Fruit fly (Drosophila melanogaster) whole organism, embryonic: Measurements from ENCODE around the gene CG31960.
A peak's percentile ranks its signal among the peaks of the same experiment; 100 is the strongest.

ENCODE experiments used
- Adf1 ChIP-seq: fragments of 200-800 bp; sonication (Bioruptor generic); IDR thresholded peaks from 2 replicates; pipeline ENCODE4 v1.3.6; 2022; ENCODE audit warnings: missing biosample characterization, missing genetic modification characterization
- Atf3 ChIP-seq: fragments of 200-800 bp; sonication (Bioruptor generic); optimal IDR thresholded peaks from 3 replicates; lab custom pipeline; 2016; ENCODE audit warnings: missing biosample characterization, missing genetic modification characterization
- Atf6 ChIP-seq: fragments of 200-800 bp; sonication (Bioruptor generic); IDR thresholded peaks from 2 replicates; pipeline ENCODE4 v1.3.6; 2022; ENCODE audit warnings: missing biosample characterization, missing genetic modification characterization
- B-H1 ChIP-seq: fragments of 200-800 bp; sonication (Bioruptor generic); IDR thresholded peaks from 3 replicates; pipeline ENCODE4 v1.3.6; 2022; ENCODE audit warnings: missing biosample characterization, missing genetic modification characterization
- Bgb ChIP-seq: fragments of 200-800 bp; sonication (Bioruptor generic); IDR thresholded peaks from 2 replicates; pipeline ENCODE4 v1.3.6; 2022; ENCODE audit warnings: missing biosample characterization, missing genetic modification characterization; ENCODE audit not compliant: partially characterized antibody
- CG15269 ChIP-seq: fragments of 200-800 bp; sonication (Bioruptor generic); optimal IDR thresholded peaks from 2 replicates; lab custom pipeline; 2018; ENCODE audit warnings: missing biosample characterization, mild to moderate bottlenecking, missing genetic modification characterization, moderate library complexity
- CG17186 ChIP-seq: fragments of 200-800 bp; sonication (Bioruptor generic); optimal IDR thresholded peaks from 3 replicates; lab custom pipeline; 2017; ENCODE audit warnings: missing biosample characterization, missing genetic modification reagents, missing genetic modification characterization
- CG17328 ChIP-seq: fragments of 200-800 bp; sonication (Bioruptor generic); IDR thresholded peaks from 2 replicates; pipeline ENCODE4 v1.3.6; 2022; ENCODE audit warnings: missing biosample characterization, missing genetic modification characterization
- CG17361 ChIP-seq: fragments of 200-800 bp; sonication (Bioruptor generic); IDR thresholded peaks from 3 replicates; pipeline ENCODE4 v1.3.6; 2022; ENCODE audit warnings: missing biosample characterization, missing genetic modification characterization
- CG30431 ChIP-seq: fragments of 200-800 bp; sonication (Bioruptor generic); optimal IDR thresholded peaks from 2 replicates; lab custom pipeline; 2017; ENCODE audit warnings: missing biosample characterization, missing genetic modification characterization
- CG4404 ChIP-seq: fragments of 200-800 bp; sonication (Bioruptor generic); IDR thresholded peaks from 2 replicates; pipeline ENCODE4 v1.3.6; 2022; ENCODE audit warnings: missing biosample characterization, missing genetic modification characterization
- CG5245 ChIP-seq: fragments of 200-800 bp; sonication (Bioruptor generic); optimal IDR thresholded peaks from 3 replicates; lab custom pipeline; 2016; ENCODE audit warnings: missing biosample characterization, missing genetic modification characterization
- CG7357 ChIP-seq: fragments of 200-800 bp; sonication (Bioruptor generic); IDR thresholded peaks from 3 replicates; pipeline ENCODE4 v1.3.6; 2022; ENCODE audit warnings: missing biosample characterization, missing genetic modification characterization
- CG8290 ChIP-seq, 3 experiments: fragments of 200-800 bp; sonication (Bioruptor generic); optimal IDR thresholded peaks; 2 replicates each; lab custom pipeline; 2016 to 2019; ENCODE audit warnings: missing biosample characterization in 3 of 3, missing genetic modification characterization in 3 of 3, mild to moderate bottlenecking in 2 of 3, moderate library complexity in 1 of 3
- CG8388 ChIP-seq: fragments of 200-800 bp; sonication (Bioruptor generic); optimal IDR thresholded peaks from 2 replicates; lab custom pipeline; 2019; ENCODE audit warnings: missing biosample characterization, mild to moderate bottlenecking, missing genetic modification characterization, moderate library complexity
- CHES-1-like ChIP-seq: fragments of 200-800 bp; sonication (Bioruptor generic); optimal IDR thresholded peaks from 2 replicates; lab custom pipeline; 2016; ENCODE audit warnings: missing biosample characterization, missing genetic modification characterization
- Chrac-16 ChIP-seq: fragments of 200-800 bp; sonication (Bioruptor generic); optimal IDR thresholded peaks from 3 replicates; lab custom pipeline; 2016; ENCODE audit warnings: missing biosample characterization, missing genetic modification characterization
- CrebB ChIP-seq: fragments of 200-800 bp; sonication (Bioruptor generic); optimal IDR thresholded peaks from 3 replicates; lab custom pipeline; 2018; ENCODE audit warnings: missing biosample characterization, mild to moderate bottlenecking, missing genetic modification characterization
- Dad ChIP-seq: fragments of 200-800 bp; sonication (Bioruptor generic); optimal IDR thresholded peaks from 3 replicates; lab custom pipeline; 2016; ENCODE audit warnings: missing biosample characterization, missing genetic modification characterization
- Dp ChIP-seq: fragments of 200-800 bp; sonication (Bioruptor generic); optimal IDR thresholded peaks from 2 replicates; lab custom pipeline; 2018; ENCODE audit warnings: missing biosample characterization, mild to moderate bottlenecking, missing genetic modification characterization, moderate library complexity
- Ets97D ChIP-seq: fragments of 200-800 bp; sonication (Bioruptor generic); optimal IDR thresholded peaks from 3 replicates; lab custom pipeline; 2016; ENCODE audit warnings: missing biosample characterization, missing genetic modification characterization
- Hr3 ChIP-seq: fragments of 200-800 bp; sonication (Bioruptor generic); optimal IDR thresholded peaks from 3 replicates; lab custom pipeline; 2016; ENCODE audit warnings: missing biosample characterization, missing genetic modification characterization
- Hr39 ChIP-seq: fragments of >200 bp; optimal IDR thresholded peaks from 2 replicates; lab custom pipeline; 2017
- Kr ChIP-seq: fragments of 200-800 bp; sonication (Bioruptor generic); optimal IDR thresholded peaks from 2 replicates; lab custom pipeline; 2017; ENCODE audit warnings: missing biosample characterization, mild to moderate bottlenecking, missing genetic modification characterization
- Mad ChIP-seq: fragments of 200-800 bp; sonication (Bioruptor generic); optimal IDR thresholded peaks from 2 replicates; lab custom pipeline; 2016; ENCODE audit warnings: missing biosample characterization, missing genetic modification characterization
- Max ChIP-seq: fragments of 200-800 bp; sonication (Bioruptor generic); optimal IDR thresholded peaks from 2 replicates; lab custom pipeline; 2016; ENCODE audit warnings: missing biosample characterization, mild to moderate bottlenecking, missing genetic modification characterization
- Med ChIP-seq: fragments of 200-800 bp; sonication (Bioruptor generic); peaks from one replicate; lab custom pipeline; 2016; ENCODE audit warnings: missing biosample characterization, missing genetic modification characterization, mild to moderate bottlenecking, inconsistent platforms, moderate library complexity
- NFAT ChIP-seq: fragments of 200-800 bp; sonication (Bioruptor generic); IDR thresholded peaks from 2 replicates; pipeline ENCODE4 v1.3.6; 2022; ENCODE audit warnings: missing biosample characterization, missing genetic modification characterization
- Vsx1 ChIP-seq: fragments of 200-800 bp; sonication (Bioruptor generic); optimal IDR thresholded peaks from 2 replicates; lab custom pipeline; 2017; ENCODE audit warnings: missing biosample characterization, mild to moderate bottlenecking, missing genetic modification characterization, missing genetic modification reagents
- ac ChIP-seq: fragments of 200-800 bp; sonication (Bioruptor generic); optimal IDR thresholded peaks from 3 replicates; lab custom pipeline; 2017; ENCODE audit warnings: missing biosample characterization, mild to moderate bottlenecking, missing genetic modification characterization
- az2 ChIP-seq: fragments of 200-800 bp; sonication (Bioruptor generic); optimal IDR thresholded peaks from 3 replicates; lab custom pipeline; 2016; ENCODE audit warnings: missing biosample characterization, missing genetic modification characterization
- bab2 ChIP-seq: fragments of 200-800 bp; sonication (Bioruptor generic); optimal IDR thresholded peaks from 2 replicates; lab custom pipeline; 2016; ENCODE audit warnings: missing biosample characterization, missing genetic modification characterization
- btn ChIP-seq: fragments of 200-800 bp; sonication (Bioruptor generic); optimal IDR thresholded peaks from 2 replicates; lab custom pipeline; 2016; ENCODE audit warnings: missing biosample characterization, missing genetic modification characterization
- dm ChIP-seq: fragments of 200-800 bp; sonication (Bioruptor generic); optimal IDR thresholded peaks from 3 replicates; lab custom pipeline; 2016; ENCODE audit warnings: missing biosample characterization, missing genetic modification characterization
- dmrt99B ChIP-seq: fragments of 200-800 bp; sonication (Bioruptor generic); optimal IDR thresholded peaks from 2 replicates; lab custom pipeline; 2018; ENCODE audit warnings: missing biosample characterization, mild to moderate bottlenecking, missing genetic modification characterization, moderate library complexity
- eve ChIP-seq, 2 experiments: fragments of >200 bp; optimal IDR thresholded peaks; 2 replicates each; lab custom pipeline; 2017; ENCODE audit warnings: missing biosample characterization in 2 of 2, missing genetic modification characterization in 2 of 2
- ewg ChIP-seq: fragments of 200-800 bp; sonication (Bioruptor generic); optimal IDR thresholded peaks from 3 replicates; lab custom pipeline; 2017; ENCODE audit warnings: mild to moderate bottlenecking, missing biosample characterization, missing genetic modification reagents, missing genetic modification characterization
- gcm ChIP-seq: fragments of 200-800 bp; sonication (Bioruptor generic); optimal IDR thresholded peaks from 2 replicates; lab custom pipeline; 2019; ENCODE audit warnings: missing biosample characterization, mild to moderate bottlenecking, missing genetic modification characterization, moderate library complexity
- hb ChIP-seq: fragments of 200-800 bp; sonication (Bioruptor generic); IDR thresholded peaks from 3 replicates; pipeline ENCODE4 v1.3.6; 2022; ENCODE audit warnings: missing biosample characterization, missing genetic modification characterization; ENCODE audit not compliant: partially characterized antibody
- hth ChIP-seq: fragments of >200 bp; optimal IDR thresholded peaks from 2 replicates; lab custom pipeline; 2017; ENCODE audit warnings: inconsistent platforms
- knrl ChIP-seq: fragments of 200-800 bp; sonication (Bioruptor generic); IDR thresholded peaks from 3 replicates; pipeline ENCODE4 v1.3.6; 2022; ENCODE audit warnings: missing biosample characterization, missing genetic modification characterization; ENCODE audit not compliant: partially characterized antibody
- lov ChIP-seq, 2 experiments: fragments of 200-800 bp in 1 of 2; fragments of >200 bp in 1 of 2; sonication (Bioruptor generic) in 1 of 2; IDR thresholded peaks in 1 of 2; optimal IDR thresholded peaks in 1 of 2; 2 replicates in 1 of 2; 3 replicates in 1 of 2; pipeline versions ENCODE4 v1.3.6 to Lab custom; 2017 to 2022; ENCODE audit warnings: missing biosample characterization in 1 of 2, missing genetic modification characterization in 1 of 2
- org-1 ChIP-seq: fragments of 200-800 bp; sonication (Bioruptor generic); optimal IDR thresholded peaks from 2 replicates; lab custom pipeline; 2017; ENCODE audit warnings: missing biosample characterization, missing genetic modification characterization
- pros ChIP-seq: fragments of 200-800 bp; sonication (Bioruptor generic); optimal IDR thresholded peaks from 3 replicates; lab custom pipeline; 2019; ENCODE audit warnings: missing biosample characterization, mild to moderate bottlenecking, missing genetic modification characterization, moderate library complexity
- sim ChIP-seq: fragments of 200-800 bp; sonication (Bioruptor generic); IDR thresholded peaks from 2 replicates; pipeline ENCODE4 v1.3.6; 2022; ENCODE audit warnings: missing biosample characterization, missing genetic modification characterization
- sr ChIP-seq: fragments of 200-800 bp; sonication (Bioruptor generic); IDR thresholded peaks from 3 replicates; pipeline ENCODE4 v1.3.6; 2022; ENCODE audit warnings: missing biosample characterization, missing genetic modification characterization
- tin ChIP-seq: fragments of 200-800 bp; sonication (Bioruptor generic); optimal IDR thresholded peaks from 3 replicates; lab custom pipeline; 2016; ENCODE audit warnings: missing biosample characterization, missing genetic modification characterization
- vnd ChIP-seq: fragments of 200-800 bp; sonication (Bioruptor generic); IDR thresholded peaks from 3 replicates; pipeline ENCODE4 v1.3.6; 2022; ENCODE audit warnings: missing biosample characterization, missing genetic modification characterization; ENCODE audit not compliant: partially characterized antibody
- zen ChIP-seq: fragments of 200-800 bp; sonication (Bioruptor generic); optimal IDR thresholded peaks from 3 replicates; lab custom pipeline; 2018; ENCODE audit warnings: missing biosample characterization, mild to moderate bottlenecking, missing genetic modification characterization, moderate library complexity

CG31960 gene

dm6 chr2L:3827406-3828133 is 42.8 kb downstream of the CG31960 start (continued):
- TF ChIP-seq CHES-1-like (GFP tag; lab: Kevin White, UChicago) (peak; percentile 46), vnd (GFP tag; lab: Robert Waterston, UW) (no peak), Chrac-16 (GFP tag; lab: Kevin White, UChicago) (peak; percentile 78), Vsx1 (GFP tag; lab: Kevin White, UChicago) (peak; percentile 53), org-1 (peak; percentile 45), Hr39 (lab: Kevin White, UChicago) (no peak), lov (optimal IDR thresholded peaks at IDR 0.05; lab: Kevin White, UChicago) (no peak), lov (GFP tag; IDR thresholded peaks at IDR 0.05; lab: Robert Waterston, UW) (no peak), Mad (GFP tag; lab: Kevin White, UChicago) (peak; percentile 27), pros (GFP tag; lab: Kevin White, UChicago) (peak; percentile 97), Hr3 (GFP tag; lab: Kevin White, UChicago) (peak; percentile 60), knrl (no peak), Max (GFP tag; lab: Kevin White, UChicago) (peak; percentile 46), tin (GFP tag; lab: Kevin White, UChicago) (peak; percentile 71), CG8290 (GFP tag; optimal IDR thresholded peaks at IDR 0.05; lab: Kevin White, UChicago) (peak; percentile 60), CG8290 (tag; optimal IDR thresholded peaks at IDR 0.05; lab: Kevin White, UChicago) (peak in 1 of 2 experiments; percentile 61), Dp (GFP tag; lab: Kevin White, UChicago) (no peak), CrebB (tag; lab: Kevin White, UChicago) (peak; percentile 7), az2 (peak; percentile 74), NFAT (no peak), ewg (GFP tag; lab: Kevin White, UChicago) (peak; percentile 38), dmrt99B (tag; lab: Kevin White, UChicago) (peak; percentile 45), eve (GFP tag; optimal IDR thresholded peaks at IDR 0.05; lab: Kevin White, UChicago) (peak; percentile 45 to 59), ac (peak; percentile 91), hb (GFP tag; lab: Robert Waterston, UW) (no peak), sr (GFP tag; lab: Robert Waterston, UW) (no peak), Med (GFP tag; lab: Kevin White, UChicago) (peak; percentile 75), B-H1 (GFP tag; lab: Robert Waterston, UW) (no peak), CG5245 (GFP tag; lab: Kevin White, UChicago) (peak; percentile 57), CG30431 (GFP tag; lab: Kevin White, UChicago) (peak; percentile 65), Atf6 (GFP tag; lab: Robert Waterston, UW) (no peak), Ets97D (GFP tag; lab: Kevin White, UChicago) (peak; percentile 5), CG8388 (peak; percentile 81), dm (peak; percentile 12), Dad (GFP tag; lab: Kevin White, UChicago) (peak; percentile 22), btn (GFP tag; lab: Kevin White, UChicago) (peak; percentile 26), Bgb (GFP tag; lab: Robert Waterston, UW) (no peak), CG17328 (GFP tag; lab: Robert Waterston, UW) (peak; percentile 87), gcm (GFP tag; lab: Kevin White, UChicago) (peak; percentile 91), sim (GFP tag; lab: Robert Waterston, UW) (peak; percentile 70), zen (tag; lab: Kevin White, UChicago) (peak; percentile 98), CG17186 (GFP tag; lab: Kevin White, UChicago) (no peak), CG7357 (GFP tag; lab: Robert Waterston, UW) (no peak; the same call in 2 of the 3 replicates), Adf1 (GFP tag; lab: Robert Waterston, UW) (no peak), CG15269 (tag; lab: Kevin White, UChicago) (no peak), Kr (peak; percentile 79), hth (lab: Kevin White, UChicago) (peak; percentile 4), Atf3 (peak; percentile 2), bab2 (GFP tag; lab: Kevin White, UChicago) (peak; percentile 54), CG4404 (GFP tag; lab: Robert Waterston, UW) (peak; percentile 94), CG17361 (GFP tag; lab: Robert Waterston, UW) (peak; percentile 94)
